Fruit fly (Drosophila melanogaster) whole organism, embryonic: ENCODE measurements around the gene CG5070.

Experiments used
- Atf-2 ChIP-seq: fragments of 200-800 bp; sonication (Bioruptor generic); optimal IDR thresholded peaks from 2 replicates; lab custom pipeline; 2016; ENCODE audit warnings: missing biosample characterization, missing genetic modification characterization
- Awh ChIP-seq: fragments of 200-800 bp; sonication (Bioruptor generic); IDR thresholded peaks from 2 replicates; pipeline ENCODE4, ENCODE4 v1.3.6; 2022; ENCODE audit warnings: missing biosample characterization, missing genetic modification characterization
- B-H1 ChIP-seq: fragments of 200-800 bp; sonication (Bioruptor generic); IDR thresholded peaks from 3 replicates; pipeline ENCODE4 v1.3.6; 2022; ENCODE audit warnings: missing biosample characterization, missing genetic modification characterization
- Blimp-1 ChIP-seq: fragments of 200-800 bp; sonication (Bioruptor generic); optimal IDR thresholded peaks from 3 replicates; lab custom pipeline; 2018; ENCODE audit warnings: missing biosample characterization, missing genetic modification characterization, mild to moderate bottlenecking, moderate library complexity, missing genetic modification reagents
- C15 ChIP-seq: fragments of 200-800 bp; sonication (Bioruptor generic); IDR thresholded peaks from 3 replicates; pipeline ENCODE4 v1.3.6; 2022; ENCODE audit warnings: missing biosample characterization, missing genetic modification characterization
- CG10267 ChIP-seq: fragments of 200-800 bp; sonication (Bioruptor generic); optimal IDR thresholded peaks from 2 replicates; lab custom pipeline; 2018; ENCODE audit warnings: missing biosample characterization, mild to moderate bottlenecking, missing genetic modification characterization, moderate library complexity
- CG10959 ChIP-seq: fragments of 200-800 bp; sonication (Bioruptor generic); IDR thresholded peaks from 2 replicates; pipeline ENCODE4 v1.3.6; 2022; ENCODE audit warnings: missing biosample characterization, missing genetic modification characterization
- CG11085 ChIP-seq: fragments of 200-800 bp; sonication (Bioruptor generic); IDR thresholded peaks from 2 replicates; pipeline ENCODE4 v1.3.6; 2022; ENCODE audit warnings: missing biosample characterization, missing genetic modification characterization
- CG11247 ChIP-seq: fragments of 200-800 bp; sonication (Bioruptor generic); IDR thresholded peaks from 2 replicates; pipeline ENCODE4 v1.3.6; 2022; ENCODE audit warnings: missing biosample characterization, missing genetic modification characterization
- CG12769 ChIP-seq: fragments of 200-800 bp; sonication (Bioruptor generic); optimal IDR thresholded peaks from 2 replicates; lab custom pipeline; 2019; ENCODE audit warnings: missing biosample characterization, mild to moderate bottlenecking, missing genetic modification characterization, moderate library complexity
- CG15269 ChIP-seq: fragments of 200-800 bp; sonication (Bioruptor generic); optimal IDR thresholded peaks from 2 replicates; lab custom pipeline; 2018; ENCODE audit warnings: missing biosample characterization, mild to moderate bottlenecking, missing genetic modification characterization, moderate library complexity
- CG3838 ChIP-seq: fragments of 200-800 bp; sonication (Bioruptor generic); optimal IDR thresholded peaks from 3 replicates; lab custom pipeline; 2016; ENCODE audit warnings: missing biosample characterization, missing genetic modification characterization
- CG4282 ChIP-seq: fragments of 200-800 bp; sonication (Bioruptor generic); optimal IDR thresholded peaks from 2 replicates; lab custom pipeline; 2016; ENCODE audit warnings: missing biosample characterization, missing genetic modification characterization
- CG4360 ChIP-seq: fragments of 200-800 bp; sonication (Bioruptor generic); IDR thresholded peaks from 2 replicates; pipeline ENCODE4 v1.3.6; 2022; ENCODE audit warnings: missing biosample characterization, missing genetic modification characterization
- CG4730 ChIP-seq: fragments of 200-800 bp; sonication (Bioruptor generic); IDR thresholded peaks from 2 replicates; pipeline ENCODE4 v1.3.6; 2022; ENCODE audit warnings: missing biosample characterization, missing genetic modification characterization
- CG5180 ChIP-seq: fragments of 200-800 bp; sonication (Bioruptor generic); optimal IDR thresholded peaks from 3 replicates; lab custom pipeline; 2017; ENCODE audit warnings: missing biosample characterization, missing genetic modification characterization, mild to moderate bottlenecking, moderate library complexity, missing genetic modification reagents
- CG6683 ChIP-seq: fragments of 200-800 bp; sonication (Bioruptor generic); optimal IDR thresholded peaks from 2 replicates; lab custom pipeline; 2017; ENCODE audit warnings: missing biosample characterization, mild to moderate bottlenecking, missing genetic modification characterization, missing genetic modification reagents
- CG7556 ChIP-seq: fragments of 200-800 bp; sonication (Bioruptor generic); optimal IDR thresholded peaks from 2 replicates; lab custom pipeline; 2017; ENCODE audit warnings: missing biosample characterization, mild to moderate bottlenecking, missing genetic modification characterization
- CG7987 ChIP-seq: fragments of 200-800 bp; sonication (Bioruptor generic); optimal IDR thresholded peaks from 2 replicates; lab custom pipeline; 2018; ENCODE audit warnings: missing biosample characterization, mild to moderate bottlenecking, missing genetic modification characterization, moderate library complexity
- CG9876 ChIP-seq: fragments of 200-800 bp; sonication (Bioruptor generic); optimal IDR thresholded peaks from 2 replicates; lab custom pipeline; 2016; ENCODE audit warnings: missing biosample characterization, missing genetic modification characterization
- CoRest ChIP-seq: fragments of 200-800 bp; sonication (Bioruptor generic); optimal IDR thresholded peaks from 3 replicates; lab custom pipeline; 2018; ENCODE audit warnings: missing biosample characterization, mild to moderate bottlenecking, missing genetic modification characterization, moderate library complexity
- Doc3 ChIP-seq: fragments of 200-800 bp; sonication (Bioruptor generic); IDR thresholded peaks from 3 replicates; pipeline ENCODE4 v1.3.6; 2022; ENCODE audit warnings: missing biosample characterization, missing genetic modification characterization; ENCODE audit not compliant: partially characterized antibody
- E2f2 ChIP-seq: fragments of 200-800 bp; sonication (Bioruptor generic); IDR thresholded peaks from 2 replicates; pipeline ENCODE4 v1.3.6; 2022; ENCODE audit warnings: missing biosample characterization, missing genetic modification characterization
- Hr3 ChIP-seq: fragments of 200-800 bp; sonication (Bioruptor generic); optimal IDR thresholded peaks from 3 replicates; lab custom pipeline; 2016; ENCODE audit warnings: missing biosample characterization, missing genetic modification characterization
- Lpt ChIP-seq: fragments of >200 bp; optimal IDR thresholded peaks from 2 replicates; lab custom pipeline; 2018; ENCODE audit warnings: missing biosample characterization, missing genetic modification characterization
- Oaz ChIP-seq: fragments of 200-800 bp; sonication (Bioruptor generic); IDR thresholded peaks from 2 replicates; pipeline ENCODE4 v1.3.6; 2022; ENCODE audit warnings: missing biosample characterization, missing genetic modification characterization
- Optix ChIP-seq: fragments of 200-800 bp; sonication (Bioruptor generic); IDR thresholded peaks from 3 replicates; pipeline ENCODE4 v1.3.6; 2022; ENCODE audit warnings: missing biosample characterization, missing genetic modification characterization
- Ptx1 ChIP-seq: fragments of 200-800 bp; sonication (Bioruptor generic); IDR thresholded peaks from 2 replicates; pipeline ENCODE4 v1.3.6; 2022; ENCODE audit warnings: missing biosample characterization, missing genetic modification characterization
- Rfx ChIP-seq: fragments of 200-800 bp; sonication (Bioruptor generic); IDR thresholded peaks from 2 replicates; pipeline ENCODE4 v1.3.6; 2022; ENCODE audit warnings: missing biosample characterization, missing genetic modification characterization
- Ssrp ChIP-seq: fragments of 200-800 bp; sonication (Bioruptor generic); optimal IDR thresholded peaks from 2 replicates; lab custom pipeline; 2018; ENCODE audit warnings: missing biosample characterization, mild to moderate bottlenecking, missing genetic modification characterization, moderate library complexity
- ab ChIP-seq: fragments of 200-800 bp; sonication (Bioruptor generic); optimal IDR thresholded peaks from 2 replicates; lab custom pipeline; 2016; ENCODE audit warnings: missing biosample characterization, missing genetic modification characterization
- cg ChIP-seq: fragments of 200-800 bp; sonication (Bioruptor generic); optimal IDR thresholded peaks from 3 replicates; lab custom pipeline; 2019; ENCODE audit warnings: missing biosample characterization, mild to moderate bottlenecking, missing genetic modification characterization, moderate library complexity
- dysf ChIP-seq: fragments of 200-800 bp; sonication (Bioruptor generic); IDR thresholded peaks from 3 replicates; pipeline ENCODE4 v1.3.6; 2022; ENCODE audit warnings: missing biosample characterization, missing genetic modification characterization
- fd102C ChIP-seq: fragments of 200-800 bp; sonication (Bioruptor generic); optimal IDR thresholded peaks from 2 replicates; lab custom pipeline; 2018; ENCODE audit warnings: missing biosample characterization, mild to moderate bottlenecking, missing genetic modification characterization, moderate library complexity
- fd3F ChIP-seq: fragments of 200-800 bp; sonication (Bioruptor generic); optimal IDR thresholded peaks from 2 replicates; lab custom pipeline; 2018; ENCODE audit warnings: missing biosample characterization, mild to moderate bottlenecking, missing genetic modification characterization, moderate library complexity
- fd64A ChIP-seq: fragments of 200-800 bp; sonication (Bioruptor generic); optimal IDR thresholded peaks from 3 replicates; lab custom pipeline; 2018; ENCODE audit warnings: missing biosample characterization, mild to moderate bottlenecking, missing genetic modification characterization
- maf-S ChIP-seq: fragments of 200-800 bp; sonication (Bioruptor generic); optimal IDR thresholded peaks from 2 replicates; lab custom pipeline; 2016; ENCODE audit warnings: missing biosample characterization, missing genetic modification characterization
- mirr ChIP-seq: fragments of 200-800 bp; sonication (Bioruptor generic); optimal IDR thresholded peaks from 3 replicates; lab custom pipeline; 2018; ENCODE audit warnings: missing biosample characterization, mild to moderate bottlenecking, missing genetic modification characterization
- phol ChIP-seq: fragments of 200-800 bp; sonication (Bioruptor generic); optimal IDR thresholded peaks from 3 replicates; lab custom pipeline; 2018; ENCODE audit warnings: missing biosample characterization, mild to moderate bottlenecking, missing genetic modification characterization, moderate library complexity
- pita ChIP-seq: fragments of 200-800 bp; sonication (Bioruptor generic); optimal IDR thresholded peaks from 2 replicates; lab custom pipeline; 2017; ENCODE audit warnings: missing biosample characterization, mild to moderate bottlenecking, missing genetic modification characterization
- ranshi ChIP-seq: fragments of 200-800 bp; sonication (Bioruptor generic); IDR thresholded peaks from 2 replicates; pipeline ENCODE4 v1.3.6; 2022; ENCODE audit warnings: missing biosample characterization, missing genetic modification characterization
- run ChIP-seq: fragments of 200-800 bp; sonication (Bioruptor generic); optimal IDR thresholded peaks from 3 replicates; lab custom pipeline; 2018; ENCODE audit warnings: missing biosample characterization, mild to moderate bottlenecking, missing genetic modification characterization
- schlank ChIP-seq: fragments of 200-800 bp; sonication (Bioruptor generic); optimal IDR thresholded peaks from 2 replicates; lab custom pipeline; 2018; ENCODE audit warnings: missing biosample characterization, mild to moderate bottlenecking, missing genetic modification characterization
- stc ChIP-seq: fragments of 200-800 bp; sonication (Bioruptor generic); IDR thresholded peaks from 2 replicates; pipeline ENCODE4 v1.3.6; 2022; ENCODE audit warnings: missing biosample characterization, missing genetic modification characterization
- ttk ChIP-seq: fragments of 200-800 bp; sonication (Bioruptor generic); IDR thresholded peaks from 2 replicates; pipeline ENCODE4 v2.1.2; 2022; ENCODE audit warnings: missing biosample characterization, missing genetic modification characterization
- tup ChIP-seq: fragments of 200-800 bp; sonication (Bioruptor generic); optimal IDR thresholded peaks from 2 replicates; lab custom pipeline; 2016; ENCODE audit warnings: missing biosample characterization, mild to moderate bottlenecking, missing genetic modification characterization, moderate library complexity
- unpg ChIP-seq: fragments of 200-800 bp; sonication (Bioruptor generic); optimal IDR thresholded peaks from 3 replicates; lab custom pipeline; 2018; ENCODE audit warnings: missing biosample characterization, mild to moderate bottlenecking, missing genetic modification characterization, moderate library complexity
- zen ChIP-seq: fragments of 200-800 bp; sonication (Bioruptor generic); optimal IDR thresholded peaks from 3 replicates; lab custom pipeline; 2018; ENCODE audit warnings: missing biosample characterization, mild to moderate bottlenecking, missing genetic modification characterization, moderate library complexity

Gene CG5070

dm6 chrX:17176542-17176941 is 26.4 kb upstream of the CG5070 start (continued):
- TF ChIP-seq ranshi (GFP tag; lab: Robert Waterston, UW) (0 out of 2 replicates have a peak, but pooled peaks have one; percentile 25), fd3F (GFP tag; lab: Kevin White, UChicago) (peak; percentile 10), CG4282 (no peak), CG11247 (GFP tag; lab: Robert Waterston, UW) (peak; percentile 54; the same call in 1 of the 2 replicates), Ssrp (tag; lab: Kevin White, UChicago) (no peak), phol (peak; percentile 35), CG10959 (GFP tag; lab: Robert Waterston, UW) (no peak), E2f2 (0 out of 2 replicates have a peak, but pooled peaks have one; percentile 32), Blimp-1 (GFP tag; lab: Kevin White, UChicago) (peak; percentile 53), dysf (GFP tag; lab: Robert Waterston, UW) (peak; percentile 72), CG12769 (tag; lab: Kevin White, UChicago) (peak; percentile 32), cg (GFP tag; lab: Kevin White, UChicago) (no peak), Oaz (GFP tag; lab: Robert Waterston, UW) (peak; percentile 41; the same call in 1 of the 2 replicates), CG7556 (GFP tag; lab: Kevin White, UChicago) (peak; percentile 46), CoRest (tag; lab: Kevin White, UChicago) (peak; percentile 40)

dm6 chrX:17177606-17178005 is 25.3 kb upstream of the CG5070 start:
- peak; percentile 87 for TF ChIP-seq zen (tag; lab: Kevin White, UChicago)
- peak; percentile 54 for TF ChIP-seq CG4360 (GFP tag; lab: Robert Waterston, UW)
- TF ChIP-seq pita = no peak
- TF ChIP-seq CG9876 (GFP tag; lab: Kevin White, UChicago) = no peak

dm6 chrX:17178484-17178921 is 24.4 kb upstream of the CG5070 start:
- TF ChIP-seq Ptx1 (peak; percentile 99), CG4730 (GFP tag; lab: Robert Waterston, UW) (peak; percentile 99), maf-S (GFP tag; lab: Kevin White, UChicago) (no peak), CG5180 (GFP tag; lab: Kevin White, UChicago) (peak; percentile 90), stc (peak; percentile 99), Atf-2 (GFP tag; lab: Kevin White, UChicago) (no peak), phol (peak; percentile 97), Hr3 (peak; percentile 97), run (tag; lab: Kevin White, UChicago) (peak; percentile 97), Awh (peak; percentile 99), ab (GFP tag; lab: Kevin White, UChicago) (no peak), CG10267 (tag; lab: Kevin White, UChicago) (peak; percentile 96), mirr (GFP tag; lab: Kevin White, UChicago) (peak; percentile 62), Lpt (GFP tag; lab: Kevin White, UChicago) (no peak), CG3838 (GFP tag; lab: Kevin White, UChicago) (no peak), Doc3 (GFP tag; lab: Robert Waterston, UW) (0 out of 3 replicates have a peak, but pooled peaks have one; percentile 17), Optix (0 out of 3 replicates have a peak, but pooled peaks have one; percentile 63), ttk (GFP tag; lab: Robert Waterston, UW) (peak; percentile 99), CG11085 (GFP tag; lab: Robert Waterston, UW) (peak; percentile 98), fd102C (GFP tag; lab: Kevin White, UChicago) (peak; percentile 77), C15 (GFP tag; lab: Robert Waterston, UW) (peak; percentile 96), CG7987 (GFP tag; lab: Kevin White, UChicago) (peak; percentile 90), CG6683 (GFP tag; lab: Kevin White, UChicago) (peak; percentile 94), CG15269 (tag; lab: Kevin White, UChicago) (no peak), schlank (tag; lab: Kevin White, UChicago) (peak; percentile 86), B-H1 (GFP tag; lab: Robert Waterston, UW) (peak; percentile 98), unpg (GFP tag; lab: Kevin White, UChicago) (no peak), fd64A (GFP tag; lab: Kevin White, UChicago) (peak; percentile 94), Rfx (peak; percentile 98), tup (GFP tag; lab: Kevin White, UChicago) (peak; percentile 95)
